Fruit fly (Drosophila melanogaster) Kc167 (cell line): ENCODE results near the gene Grip128.

ENCODE experiments used
- Myc ChIP-seq: fragments of >200 bp; optimal IDR thresholded peaks from 2 replicates; lab custom pipeline; 2017; ENCODE audit warnings: missing external identifiers
- psq ChIP-seq: fragments of >200 bp; optimal IDR thresholded peaks from 2 replicates; lab custom pipeline; 2017; ENCODE audit warnings: missing external identifiers

dm6 chrX:15465410-15465809, 6.5 kb downstream of the Grip128 start:
- TF ChIP-seq psq (no peak), Myc (lab: Kevin White, UChicago) (no peak)
